Fruit fly (Drosophila melanogaster) whole organism, prepupa: ENCODE measurements around the gene PGRP-LD.
A peak's percentile ranks its signal among the peaks of the same experiment; 100 is the strongest.

Experiments
- CG10631 ChIP-seq: fragments of 200-800 bp; sonication (Bioruptor generic); optimal IDR thresholded peaks from 2 replicates; lab custom pipeline; 2016; ENCODE audit warnings: missing biosample characterization, missing genetic modification characterization
- CG10669 ChIP-seq: fragments of 200-800 bp; sonication (Bioruptor generic); optimal IDR thresholded peaks from 3 replicates; lab custom pipeline; 2018; ENCODE audit warnings: missing biosample characterization, mild to moderate bottlenecking, missing genetic modification characterization, moderate library complexity
- CG11762 ChIP-seq: fragments of 200-800 bp; sonication (Bioruptor generic); optimal IDR thresholded peaks from 3 replicates; lab custom pipeline; 2016; ENCODE audit warnings: missing biosample characterization, missing genetic modification characterization; ENCODE audit not compliant: insufficient read depth
- CG11902 ChIP-seq: fragments of 200-800 bp; sonication (Bioruptor generic); optimal IDR thresholded peaks from 3 replicates; lab custom pipeline; 2016; ENCODE audit warnings: missing biosample characterization, missing genetic modification characterization
- CG15336 ChIP-seq: fragments of 200-800 bp; sonication (Bioruptor generic); IDR thresholded peaks from 2 replicates; pipeline ENCODE4 v1.3.6; 2022; ENCODE audit warnings: missing biosample characterization, missing genetic modification characterization
- CG1621 ChIP-seq: fragments of 200-800 bp; sonication (Bioruptor generic); optimal IDR thresholded peaks from 3 replicates; lab custom pipeline; 2018; ENCODE audit warnings: missing biosample characterization, mild to moderate bottlenecking, missing genetic modification characterization
- CG16779 ChIP-seq: fragments of 200-800 bp; sonication (Bioruptor generic); optimal IDR thresholded peaks from 3 replicates; lab custom pipeline; 2017; ENCODE audit warnings: missing biosample characterization, mild to moderate bottlenecking, missing genetic modification characterization
- CG3032 ChIP-seq: fragments of 200-800 bp; optimal IDR thresholded peaks from 2 replicates; lab custom pipeline; 2019; ENCODE audit warnings: missing biosample characterization, mild to moderate bottlenecking, missing genetic modification characterization, moderate library complexity
- CG31627 ChIP-seq: fragments of 200-800 bp; sonication (Bioruptor generic); optimal IDR thresholded peaks from 3 replicates; lab custom pipeline; 2016; ENCODE audit warnings: missing biosample characterization, missing genetic modification characterization
- CG32006 ChIP-seq: fragments of 200-800 bp; sonication (Bioruptor generic); optimal IDR thresholded peaks from 3 replicates; lab custom pipeline; 2017; ENCODE audit warnings: missing biosample characterization, mild to moderate bottlenecking, missing genetic modification characterization
- CG34406 ChIP-seq: fragments of 200-800 bp; sonication (Bioruptor generic); optimal IDR thresholded peaks from 3 replicates; lab custom pipeline; 2016; ENCODE audit warnings: missing biosample characterization, missing genetic modification characterization
- CG4318 ChIP-seq: fragments of 200-800 bp; sonication (Bioruptor generic); optimal IDR thresholded peaks from 3 replicates; lab custom pipeline; 2017; ENCODE audit warnings: missing biosample characterization, mild to moderate bottlenecking, missing genetic modification characterization
- CG6163 ChIP-seq: fragments of 200-800 bp; sonication (Bioruptor generic); IDR thresholded peaks from 3 replicates; pipeline ENCODE4 v1.3.6; 2022; ENCODE audit warnings: missing biosample characterization, missing genetic modification characterization
- CG6792 ChIP-seq: fragments of 200-800 bp; sonication (Bioruptor generic); optimal IDR thresholded peaks from 3 replicates; lab custom pipeline; 2016; ENCODE audit warnings: missing biosample characterization, missing genetic modification characterization
- CG6808 ChIP-seq: fragments of 200-800 bp; sonication (Bioruptor generic); optimal IDR thresholded peaks from 3 replicates; lab custom pipeline; 2017; ENCODE audit warnings: missing biosample characterization, missing genetic modification characterization, mild to moderate bottlenecking, moderate library complexity, missing genetic modification reagents
- CG6854 ChIP-seq: fragments of 200-800 bp; sonication (Bioruptor generic); optimal IDR thresholded peaks from 2 replicates; lab custom pipeline; 2017; ENCODE audit warnings: missing biosample characterization, mild to moderate bottlenecking, missing genetic modification characterization
- CG7368 ChIP-seq: fragments of 200-800 bp; sonication (Bioruptor generic); optimal IDR thresholded peaks from 3 replicates; lab custom pipeline; 2016; ENCODE audit warnings: missing biosample characterization, missing genetic modification characterization
- CG8119 ChIP-seq: fragments of 200-800 bp; sonication (Bioruptor generic); IDR thresholded peaks from 3 replicates; pipeline ENCODE4 v1.3.6; 2022; ENCODE audit warnings: missing biosample characterization, missing genetic modification characterization
- CG8319 ChIP-seq: fragments of 200-800 bp; sonication (Bioruptor generic); optimal IDR thresholded peaks from 3 replicates; lab custom pipeline; 2016; ENCODE audit warnings: missing biosample characterization, missing genetic modification characterization
- CG8632 ChIP-seq: fragments of 200-800 bp; sonication (Bioruptor generic); optimal IDR thresholded peaks from 3 replicates; lab custom pipeline; 2016; ENCODE audit warnings: missing biosample characterization, missing genetic modification characterization
- CG9139 ChIP-seq: fragments of 200-800 bp; sonication (Bioruptor generic); optimal IDR thresholded peaks from 3 replicates; lab custom pipeline; 2017; ENCODE audit warnings: missing biosample characterization, mild to moderate bottlenecking, missing genetic modification characterization
- Eip75B ChIP-seq: fragments of 200-800 bp; sonication (Bioruptor generic); optimal IDR thresholded peaks from 3 replicates; lab custom pipeline; 2016; ENCODE audit warnings: missing biosample characterization, missing genetic modification characterization
- Eip78C ChIP-seq: fragments of 200-800 bp; sonication (Bioruptor generic); peaks from one replicate; lab custom pipeline; 2016; ENCODE audit warnings: missing biosample characterization, missing genetic modification characterization
- Ets21C ChIP-seq: fragments of 200-800 bp; sonication (Bioruptor generic); optimal IDR thresholded peaks from 3 replicates; lab custom pipeline; 2016; ENCODE audit warnings: missing biosample characterization, missing genetic modification characterization
- Ets96B ChIP-seq: fragments of 200-800 bp; optimal IDR thresholded peaks from 2 replicates; lab custom pipeline; 2019; ENCODE audit warnings: missing biosample characterization, mild to moderate bottlenecking, missing genetic modification characterization, moderate library complexity
- Gug ChIP-seq: fragments of 200-800 bp; sonication (Bioruptor generic); IDR thresholded peaks from 2 replicates; pipeline ENCODE4 v1.3.6; 2022; ENCODE audit warnings: missing biosample characterization, missing genetic modification characterization
- Hr38 ChIP-seq: sonication (Bioruptor generic); optimal IDR thresholded peaks from 2 replicates; lab custom pipeline; 2016; ENCODE audit warnings: missing biosample characterization, missing genetic modification characterization
- Hr39 ChIP-seq: fragments of 200-800 bp; sonication (Bioruptor generic); optimal IDR thresholded peaks from 2 replicates; lab custom pipeline; 2016; ENCODE audit warnings: missing biosample characterization, missing genetic modification characterization
- Hr4 ChIP-seq: fragments of 200-800 bp; sonication (Bioruptor generic); optimal IDR thresholded peaks from 3 replicates; lab custom pipeline; 2016; ENCODE audit warnings: missing biosample characterization, missing genetic modification characterization
- Met ChIP-seq: fragments of 200-800 bp; sonication (Bioruptor generic); optimal IDR thresholded peaks from 3 replicates; lab custom pipeline; 2016; ENCODE audit warnings: missing biosample characterization, missing genetic modification characterization
- Smox ChIP-seq: fragments of 200-800 bp; sonication (Bioruptor generic); optimal IDR thresholded peaks from 3 replicates; lab custom pipeline; 2016; ENCODE audit warnings: missing biosample characterization, missing genetic modification characterization
- Sox102F ChIP-seq: fragments of 200-800 bp; sonication (Bioruptor generic); optimal IDR thresholded peaks from 2 replicates; lab custom pipeline; 2016; ENCODE audit warnings: missing biosample characterization, mild to moderate bottlenecking, missing genetic modification characterization
- Sox15 ChIP-seq: fragments of 200-800 bp; sonication (Bioruptor generic); optimal IDR thresholded peaks from 3 replicates; lab custom pipeline; 2016; ENCODE audit warnings: missing biosample characterization, missing genetic modification characterization
- achi ChIP-seq: fragments of 200-800 bp; sonication (Bioruptor generic); optimal IDR thresholded peaks from 3 replicates; lab custom pipeline; 2016; ENCODE audit warnings: missing biosample characterization, missing genetic modification characterization
- acj6 ChIP-seq: fragments of 200-800 bp; sonication (Bioruptor generic); optimal IDR thresholded peaks from 3 replicates; lab custom pipeline; 2016; ENCODE audit warnings: missing biosample characterization, missing genetic modification characterization
- dac ChIP-seq: fragments of 200-800 bp; sonication (Bioruptor generic); optimal IDR thresholded peaks from 2 replicates; lab custom pipeline; 2017; ENCODE audit warnings: missing biosample characterization, mild to moderate bottlenecking, missing genetic modification characterization
- dsx ChIP-seq: fragments of 200-800 bp; optimal IDR thresholded peaks from 3 replicates; lab custom pipeline; 2019; ENCODE audit warnings: missing biosample characterization, mild to moderate bottlenecking, missing genetic modification characterization, moderate library complexity; ENCODE audit not compliant: poor library complexity, severe bottlenecking
- fd59A ChIP-seq: fragments of 200-800 bp; sonication (Bioruptor generic); optimal IDR thresholded peaks from 2 replicates; lab custom pipeline; 2017; ENCODE audit warnings: missing biosample characterization, mild to moderate bottlenecking, missing genetic modification characterization, missing genetic modification reagents
- fd85E ChIP-seq: fragments of 200-800 bp; sonication (Bioruptor generic); optimal IDR thresholded peaks from 3 replicates; lab custom pipeline; 2016; ENCODE audit warnings: missing biosample characterization, missing genetic modification characterization
- lz ChIP-seq: fragments of 200-800 bp; sonication (Bioruptor generic); optimal IDR thresholded peaks from 3 replicates; lab custom pipeline; 2016; ENCODE audit warnings: missing biosample characterization, missing genetic modification characterization
- net ChIP-seq: fragments of 200-800 bp; sonication (Bioruptor generic); optimal IDR thresholded peaks from 3 replicates; lab custom pipeline; 2016; ENCODE audit warnings: missing biosample characterization, missing genetic modification characterization
- spab ChIP-seq: fragments of 200-800 bp; sonication (Bioruptor generic); optimal IDR thresholded peaks from 2 replicates; lab custom pipeline; 2017; ENCODE audit warnings: missing biosample characterization, mild to moderate bottlenecking, missing genetic modification characterization, missing genetic modification reagents

PGRP-LD gene

dm6 chr3L:5823763-5824445, 44.1 kb downstream of the PGRP-LD start (continued):
- TF ChIP-seq CG9139 (GFP tag; lab: Kevin White, UChicago) (no peak), CG6792 (GFP tag; lab: Kevin White, UChicago) (peak; percentile 1), CG11762 (GFP tag; lab: Kevin White, UChicago) (no peak), CG7368 (GFP tag; lab: Kevin White, UChicago) (peak; percentile 1), dsx (GFP tag; lab: Kevin White, UChicago) (no peak), lz (peak; percentile 9), CG10631 (GFP tag; lab: Kevin White, UChicago) (no peak), CG8319 (no peak), Sox15 (GFP tag; lab: Kevin White, UChicago) (no peak), Hr4 (GFP tag; lab: Kevin White, UChicago) (no peak), dac (GFP tag; lab: Kevin White, UChicago) (no peak), CG8632 (no peak), Met (GFP tag; lab: Kevin White, UChicago) (peak; percentile 17), Sox102F (GFP tag; lab: Kevin White, UChicago) (no peak), CG15336 (GFP tag; lab: Robert Waterston, UW) (no peak), CG31627 (GFP tag; lab: Kevin White, UChicago) (no peak), fd85E (GFP tag; lab: Kevin White, UChicago) (no peak), Gug (GFP tag; lab: Robert Waterston, UW) (no peak), fd59A (GFP tag; lab: Kevin White, UChicago) (no peak), CG32006 (no peak), CG4318 (GFP tag; lab: Kevin White, UChicago) (no peak), CG11902 (GFP tag; lab: Kevin White, UChicago) (no peak), Hr39 (GFP tag; lab: Kevin White, UChicago) (no peak), Eip75B (GFP tag; lab: Kevin White, UChicago) (peak; percentile 11)

DNA sequence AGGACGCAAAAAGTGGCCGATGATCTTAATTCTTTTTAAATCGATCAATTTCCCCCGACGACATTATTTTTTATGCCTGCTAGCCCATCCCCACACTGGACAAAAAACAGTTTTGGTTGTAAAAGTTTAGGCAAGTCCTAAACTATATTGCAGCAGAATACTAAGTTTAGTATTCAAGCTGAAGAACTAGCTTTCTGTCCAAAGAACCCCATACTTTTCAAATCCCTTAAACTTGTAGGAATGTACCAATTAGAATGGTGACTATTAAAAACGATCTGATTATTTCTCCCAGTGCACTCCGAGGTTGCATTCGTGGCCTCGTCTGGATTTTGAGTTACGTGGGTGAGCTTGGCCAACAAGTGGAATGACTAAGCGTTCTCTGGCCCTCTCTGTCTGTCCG, 45.6 kb downstream of the PGRP-LD start:
- TF ChIP-seq achi (GFP tag; lab: Kevin White, UChicago) (no peak), Ets96B (tag; lab: Kevin White, UChicago) (peak; percentile 5), CG10669 (GFP tag; lab: Kevin White, UChicago) (peak; percentile 9), CG3032 (peak; percentile 36), CG6808 (GFP tag; lab: Kevin White, UChicago) (no peak), Hr38 (GFP tag; lab: Kevin White, UChicago) (no peak), CG16779 (tag; lab: Kevin White, UChicago) (no peak), acj6 (GFP tag; lab: Kevin White, UChicago) (peak; percentile 28), spab (GFP tag; lab: Kevin White, UChicago) (peak; percentile 12), CG1621 (tag; lab: Kevin White, UChicago) (no peak), Smox (GFP tag; lab: Kevin White, UChicago) (no peak), net (GFP tag; lab: Kevin White, UChicago) (no peak), dsx (GFP tag; lab: Kevin White, UChicago) (no peak), dac (GFP tag; lab: Kevin White, UChicago) (no peak), Gug (GFP tag; lab: Robert Waterston, UW) (no peak), Eip78C (peak; percentile 52), CG32006 (peak; percentile 2), CG6854 (GFP tag; lab: Kevin White, UChicago) (no peak), CG6163 (GFP tag; lab: Robert Waterston, UW) (0 out of 3 replicates have a peak, but pooled peaks have one; percentile 12), CG34406 (GFP tag; lab: Kevin White, UChicago) (peak; percentile 7), fd59A (GFP tag; lab: Kevin White, UChicago) (peak; percentile 19), CG8119 (GFP tag; lab: Robert Waterston, UW) (no peak), Hr39 (GFP tag; lab: Kevin White, UChicago) (no peak), Ets21C (GFP tag; lab: Kevin White, UChicago) (no peak)
